Worm (Caenorhabditis elegans) whole organism, L4/young adult: ENCODE data around the gene bath-38.

Experiments
- W03F9.2 ChIP-seq: fragments of 150-350 bp; optimal IDR thresholded peaks from 2 replicates; lab custom pipeline; 2014; ENCODE audit warnings: missing biosample characterization, missing genetic modification characterization
- dao-5 ChIP-seq: sonication (generic microtip); optimal IDR thresholded peaks from 2 replicates; lab custom pipeline; 2016; ENCODE audit warnings: missing genotype, missing genetic modification characterization, moderate library complexity, missing compliant biosample characterization
- him-1 ChIP-seq: sonication (generic microtip); optimal IDR thresholded peaks from 2 replicates; lab custom pipeline; 2016; ENCODE audit warnings: missing genotype, missing genetic modification reagents, missing genetic modification characterization, missing compliant biosample characterization

Gene bath-38

ce11 chrII:10039799-10040198, 5.3 kb downstream of the bath-38 start, which contains the start of gene let-268:
let-268 (minus strand) TSS chrII:10039980.
- no peak for TF ChIP-seq W03F9.2 (tag; lab: Kevin White, UChicago)
- no peak for TF ChIP-seq dao-5 (tag; lab: Kevin White, UChicago)
- no peak for TF ChIP-seq him-1

- TF ChIP-seq him-1 (no peak), dao-5 (tag; lab: Kevin White, UChicago) (no peak), W03F9.2 (tag; lab: Kevin White, UChicago) (no peak)
Measured at ce11 chrII:10035425-10035824, 9.6 kb downstream of the bath-38 start.

ce11 chrII:10033163-10033871, 11.8 kb downstream of the bath-38 start, which contains the start of gene mtcu-2:
mtcu-2 (minus strand) TSS chrII:10033213.
- TF ChIP-seq W03F9.2 (tag; lab: Kevin White, UChicago) = peak; percentile 40

DNA sequence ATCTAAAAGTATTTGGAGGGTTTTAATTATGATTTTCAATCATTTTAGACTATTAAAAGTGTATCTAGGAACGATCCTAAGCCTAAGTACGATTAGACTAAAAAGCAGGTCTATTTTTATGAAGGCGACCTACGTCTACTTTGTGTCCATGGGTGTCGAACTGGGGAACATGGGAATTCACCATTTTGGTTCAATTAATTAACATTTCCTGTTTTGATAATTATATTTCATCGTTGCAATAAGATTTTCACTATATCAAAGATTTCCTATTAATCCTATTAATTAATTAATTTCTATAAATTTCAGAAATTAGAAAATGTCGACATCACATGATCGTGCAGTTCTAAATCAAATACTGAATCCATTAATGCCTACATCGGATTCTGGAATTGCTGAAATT, 15.2 kb downstream of the bath-38 start, which contains the start of gene ttc-36:
TSS of gene ttc-36 (plus strand) at position 301 of the 400 bp plus-strand sequence.
- TF ChIP-seq W03F9.2 (tag; lab: Kevin White, UChicago) (no peak), him-1 (no peak), dao-5 (tag; lab: Kevin White, UChicago) (no peak)

DNA sequence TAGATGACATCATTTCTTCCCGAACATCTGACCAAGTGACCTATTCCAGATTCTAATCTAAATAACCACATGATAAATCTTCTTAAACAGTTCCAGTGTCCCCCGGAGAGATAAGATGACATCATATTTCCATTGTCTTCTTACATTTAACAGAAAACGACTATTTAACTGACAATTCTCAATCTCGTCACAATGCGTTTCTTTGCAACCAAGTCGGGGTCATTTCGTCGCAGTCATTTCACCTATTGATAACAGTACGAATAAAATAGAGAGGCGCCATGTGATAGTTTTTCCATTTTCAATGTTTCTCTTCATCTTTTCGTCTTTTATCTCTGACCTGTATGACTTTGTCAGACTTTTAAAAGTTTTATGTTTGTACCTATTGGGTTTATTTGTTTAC, 16.0 kb downstream of the bath-38 start:
- TF ChIP-seq dao-5 (tag; lab: Kevin White, UChicago) = no peak

DNA sequence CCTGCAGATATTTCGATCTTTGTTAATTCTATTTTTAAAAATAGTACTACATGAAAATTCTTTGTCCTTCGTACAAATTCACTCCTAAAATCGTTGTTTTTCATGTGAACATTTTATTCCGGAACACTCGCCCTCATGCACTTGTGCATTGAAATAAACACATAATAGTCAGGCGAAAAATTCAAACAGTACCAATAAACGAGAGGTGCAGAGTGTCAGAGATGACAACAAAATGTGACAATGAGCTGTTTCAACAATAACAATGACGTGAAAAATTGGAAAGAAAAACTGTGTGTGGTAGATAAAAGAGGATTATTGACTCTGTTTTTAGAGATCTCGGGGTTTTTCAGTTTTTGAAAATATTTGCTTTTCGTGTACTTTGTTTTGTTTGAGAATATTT, 16.9 kb downstream of the bath-38 start, which contains the start of gene F52H3.6:
TSS of gene F52H3.6 (minus strand) at position 228 of the 400 bp plus-strand sequence.
- TF ChIP-seq W03F9.2 (tag; lab: Kevin White, UChicago) (no peak), him-1 (no peak), dao-5 (tag; lab: Kevin White, UChicago) (no peak)

ce11 chrII:10025059-10025458, 20.0 kb downstream of the bath-38 start:
- TF ChIP-seq him-1 (no peak), dao-5 (tag; lab: Kevin White, UChicago) (no peak), W03F9.2 (tag; lab: Kevin White, UChicago) (no peak)

DNA sequence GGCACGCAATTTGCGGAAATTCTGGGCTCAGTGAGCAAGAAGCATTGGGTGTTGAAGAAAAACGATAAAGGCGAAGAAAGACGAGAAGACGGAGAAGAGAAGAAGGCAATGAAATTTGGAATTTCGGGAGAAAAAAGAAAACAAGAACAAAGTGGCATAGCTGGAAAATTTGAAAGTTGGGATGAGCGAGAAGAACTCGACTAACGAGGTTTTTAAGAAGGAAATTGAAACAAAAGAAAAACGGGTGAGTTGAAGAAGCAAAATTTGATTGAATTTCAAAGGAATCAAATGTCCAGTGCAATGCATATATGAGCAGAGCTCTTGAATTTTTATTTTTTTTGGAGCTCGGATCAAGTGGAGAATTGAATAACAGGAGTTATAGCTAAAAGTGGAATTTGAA, 23.3 kb downstream of the bath-38 start:
- TF ChIP-seq him-1 (no peak), dao-5 (tag; lab: Kevin White, UChicago) (no peak), W03F9.2 (tag; lab: Kevin White, UChicago) (no peak)

- TF ChIP-seq W03F9.2 (tag; lab: Kevin White, UChicago) = no peak
- TF ChIP-seq him-1 = no peak
- TF ChIP-seq dao-5 (tag; lab: Kevin White, UChicago) = no peak
Measured at ce11 chrII:10019669-10020068, 25.4 kb downstream of the bath-38 start.

ce11 chrII:10017528-10017927, 27.5 kb downstream of the bath-38 start:
- TF ChIP-seq him-1 = no peak
- TF ChIP-seq W03F9.2 (tag; lab: Kevin White, UChicago) = no peak

ce11 chrII:10016013-10016412, 29.1 kb downstream of the bath-38 start, which contains the start of gene lec-2:
lec-2 (minus strand) TSS chrII:10016183.
- TF ChIP-seq dao-5 (tag; lab: Kevin White, UChicago) = no peak
- no peak for TF ChIP-seq him-1
- no peak for TF ChIP-seq W03F9.2 (tag; lab: Kevin White, UChicago)

ce11 chrII:10014384-10014783, 30.7 kb downstream of the bath-38 start:
- no peak for TF ChIP-seq him-1
- no peak for TF ChIP-seq W03F9.2 (tag; lab: Kevin White, UChicago)
- no peak for TF ChIP-seq dao-5 (tag; lab: Kevin White, UChicago)

ce11 chrII:10012490-10012889, 32.6 kb downstream of the bath-38 start:
- TF ChIP-seq him-1 = no peak
- no peak for TF ChIP-seq dao-5 (tag; lab: Kevin White, UChicago)
- no peak for TF ChIP-seq W03F9.2 (tag; lab: Kevin White, UChicago)

ce11 chrII:10011733-10012132, 33.3 kb downstream of the bath-38 start:
- no peak for TF ChIP-seq him-1
- TF ChIP-seq dao-5 (tag; lab: Kevin White, UChicago) = no peak
- no peak for TF ChIP-seq W03F9.2 (tag; lab: Kevin White, UChicago)

DNA sequence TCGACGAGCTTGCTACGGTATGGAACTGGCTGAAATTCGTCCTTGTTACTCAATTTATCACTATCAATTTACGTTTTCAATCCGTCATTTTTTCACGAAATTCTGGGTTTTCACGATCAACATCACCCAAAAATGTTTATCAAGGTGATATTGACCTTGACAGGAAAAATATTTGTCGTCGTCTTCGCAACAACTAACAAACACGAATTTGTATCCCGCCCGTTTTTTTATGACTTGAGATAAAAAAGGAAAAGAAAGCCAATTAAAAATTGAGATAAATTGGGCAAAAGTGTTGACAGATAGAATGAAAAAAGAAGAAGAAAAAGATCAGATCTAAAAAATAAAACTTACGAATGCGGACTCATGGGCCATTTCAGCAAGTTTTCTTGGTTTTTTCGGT, 34.2 kb downstream of the bath-38 start:
- no peak for TF ChIP-seq W03F9.2 (tag; lab: Kevin White, UChicago)
- no peak for TF ChIP-seq him-1
- no peak for TF ChIP-seq dao-5 (tag; lab: Kevin White, UChicago)
